Fruit fly (Drosophila melanogaster) S2 (cell line): Measurements from ENCODE around the gene CG12320.

ENCODE experiments used
- CG8478 ChIP-seq: fragments of >200 bp; optimal IDR thresholded peaks from 2 replicates; lab custom pipeline; 2018
- CTCF ChIP-seq, 2 experiments: fragments of >200 bp; optimal IDR thresholded peaks; 2 replicates each; lab custom pipeline; 2018

Gene CG12320

DNA sequence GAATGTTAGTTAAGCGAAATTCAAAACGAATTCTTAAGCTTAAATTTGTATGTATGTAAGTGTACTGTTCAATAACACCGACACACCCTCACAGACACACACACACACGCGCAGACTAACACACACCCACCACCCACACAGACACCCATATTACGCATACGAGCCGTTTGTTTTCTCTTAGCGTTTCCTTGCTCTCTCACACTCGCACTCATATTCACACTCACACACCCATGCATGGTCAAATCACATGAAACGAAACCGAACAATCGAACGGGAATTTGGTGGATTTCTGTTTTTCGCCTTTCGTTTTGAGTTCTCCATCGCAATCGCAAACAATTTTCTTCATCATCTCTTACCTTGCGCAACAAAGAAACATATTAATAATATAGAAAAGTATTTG is 3.3 kb downstream of the CG12320 start:
- TF ChIP-seq CG8478 (lab: Kevin White, UChicago) (no peak), CTCF (optimal IDR thresholded peaks at IDR 0.05; lab: Kevin White, UChicago) (no peak)

DNA sequence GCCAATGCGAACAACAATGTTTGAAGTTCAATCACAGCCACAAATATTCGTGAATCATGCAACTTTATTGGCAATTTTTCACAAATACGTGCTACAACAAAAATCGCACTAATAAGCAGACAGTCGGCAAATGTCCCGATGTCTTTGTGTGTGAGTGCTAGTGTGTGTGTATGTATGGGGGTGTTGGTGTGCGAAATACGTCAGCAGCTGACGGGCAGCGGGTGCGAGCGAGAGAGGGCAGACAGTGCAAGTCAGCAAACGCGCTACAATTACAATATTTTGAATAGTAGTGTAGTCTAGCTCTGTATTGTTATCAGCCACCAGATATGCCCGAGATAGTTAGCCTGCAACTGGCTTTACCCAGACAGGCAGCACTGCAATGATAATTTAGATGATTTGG is 6.5 kb downstream of the CG12320 start:
- no peak for TF ChIP-seq CG8478 (lab: Kevin White, UChicago)
- no peak for TF ChIP-seq CTCF (optimal IDR thresholded peaks at IDR 0.05; lab: Kevin White, UChicago)

DNA sequence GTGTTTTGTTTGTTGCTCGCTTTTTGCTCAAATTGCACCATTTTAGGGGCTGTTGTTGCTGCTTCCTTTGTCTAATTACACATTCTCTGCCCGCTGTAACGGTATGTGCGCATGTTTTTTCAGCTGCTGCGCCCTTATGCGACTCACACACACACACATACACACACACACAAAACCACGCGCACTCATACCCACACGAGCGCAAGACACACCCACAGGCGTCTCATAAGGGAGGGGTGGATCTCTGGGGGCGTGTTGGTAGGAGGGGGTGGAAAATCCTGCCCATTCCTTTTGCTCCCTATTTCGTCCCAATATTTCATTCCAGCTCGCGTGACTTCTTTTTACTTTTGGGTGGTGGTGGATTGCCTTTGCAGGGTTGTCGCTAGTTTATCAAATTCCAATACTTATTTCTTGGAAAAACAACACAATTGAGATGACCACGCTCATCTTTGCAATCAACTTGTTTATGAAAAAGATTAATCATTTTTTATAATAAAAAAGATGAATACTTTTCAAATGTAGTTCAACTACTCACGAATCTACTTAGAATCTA is 7.4 kb downstream of the CG12320 start:
- TF ChIP-seq CG8478 (lab: Kevin White, UChicago) (no peak), CTCF (optimal IDR thresholded peaks at IDR 0.05; lab: Kevin White, UChicago) (no peak)

DNA sequence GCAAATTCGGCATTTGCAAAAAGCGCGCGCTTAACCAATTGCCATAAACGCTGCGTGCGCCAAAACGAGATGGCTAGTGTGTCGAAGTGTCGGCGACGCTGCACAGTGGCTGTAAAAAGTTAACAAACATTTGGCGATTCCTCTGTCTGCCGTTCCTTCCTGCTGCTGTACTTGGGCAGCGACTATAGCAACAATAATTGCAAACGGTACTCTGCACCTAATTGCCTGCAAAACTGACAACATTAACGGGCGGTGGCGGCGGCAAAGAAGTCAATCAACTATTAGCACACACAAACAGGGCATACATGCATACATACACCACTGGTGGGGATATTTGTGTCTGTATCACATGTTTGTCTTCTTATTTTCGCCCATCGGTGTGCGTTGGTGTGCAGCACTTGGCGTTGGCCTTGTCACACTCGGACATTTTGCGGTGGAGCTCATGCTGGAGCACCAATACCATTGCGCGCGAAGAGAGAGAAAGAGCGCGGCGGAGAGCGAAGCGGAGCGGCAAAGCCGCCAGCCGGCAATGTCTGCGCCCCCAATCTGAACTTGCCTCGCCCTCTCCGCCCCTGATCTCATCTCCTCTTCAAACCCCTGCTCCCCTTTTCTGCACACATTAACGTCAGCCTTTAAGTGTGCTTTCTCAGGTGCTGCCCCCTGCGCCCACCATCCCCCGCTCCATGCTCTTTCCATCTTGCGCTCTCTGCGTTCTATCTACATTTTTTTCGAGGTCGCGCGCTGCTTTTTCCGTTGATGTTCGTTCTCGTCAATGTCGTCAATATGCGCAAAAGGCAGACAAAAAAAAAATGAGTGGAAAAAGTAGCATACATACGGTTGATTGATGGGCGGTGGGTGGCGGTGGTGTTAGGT is 8.1 kb downstream of the CG12320 start:
- TF ChIP-seq CG8478 (lab: Kevin White, UChicago) (peak; percentile 33), CTCF (optimal IDR thresholded peaks at IDR 0.05; lab: Kevin White, UChicago) (no peak)

DNA sequence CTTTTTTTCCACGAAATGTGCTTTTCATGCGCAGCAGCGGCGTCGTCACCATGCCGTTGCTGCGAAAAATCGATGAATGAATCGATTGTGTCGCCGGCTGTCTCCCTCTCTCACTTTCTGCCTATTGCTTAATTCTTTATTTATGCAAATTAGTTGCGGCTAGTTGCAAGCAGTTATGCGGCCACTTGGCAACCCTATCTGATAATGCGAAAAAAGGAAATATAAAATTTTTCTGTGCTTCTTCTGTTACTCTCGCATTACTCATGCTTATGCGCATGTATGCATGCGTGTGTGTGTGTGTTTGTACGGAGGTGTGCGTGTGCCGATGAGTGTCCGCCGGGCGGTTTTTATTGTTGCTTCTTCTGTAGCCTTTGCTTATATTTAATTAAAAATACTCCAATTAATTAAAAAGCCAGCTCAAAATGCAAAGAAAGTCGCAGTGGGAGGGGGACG is 8.8 kb downstream of the CG12320 start:
- TF ChIP-seq CTCF (optimal IDR thresholded peaks at IDR 0.05; lab: Kevin White, UChicago) (no peak), CG8478 (lab: Kevin White, UChicago) (no peak)

DNA sequence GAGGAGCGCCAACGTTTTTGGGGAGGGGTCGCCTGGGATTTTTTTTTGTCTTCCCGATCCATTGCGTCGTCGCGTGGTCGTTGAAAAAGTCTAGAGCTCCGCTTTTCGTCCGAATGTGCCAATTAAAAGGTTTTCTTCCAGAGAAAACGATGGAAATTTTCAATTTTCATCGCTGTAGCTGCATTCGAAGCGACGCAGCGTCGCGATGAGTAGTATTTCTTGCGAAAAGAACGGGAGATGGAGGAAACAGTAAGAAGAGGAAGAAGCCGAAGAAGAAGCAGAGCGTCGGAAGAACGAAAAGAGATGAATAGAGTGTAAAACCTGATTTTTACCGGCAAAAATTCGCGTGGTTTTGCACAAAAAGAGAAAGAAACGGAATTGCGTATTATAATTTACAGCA is 9.5 kb downstream of the CG12320 start:
- TF ChIP-seq CTCF (optimal IDR thresholded peaks at IDR 0.05; lab: Kevin White, UChicago) (no peak), CG8478 (lab: Kevin White, UChicago) (no peak)

DNA sequence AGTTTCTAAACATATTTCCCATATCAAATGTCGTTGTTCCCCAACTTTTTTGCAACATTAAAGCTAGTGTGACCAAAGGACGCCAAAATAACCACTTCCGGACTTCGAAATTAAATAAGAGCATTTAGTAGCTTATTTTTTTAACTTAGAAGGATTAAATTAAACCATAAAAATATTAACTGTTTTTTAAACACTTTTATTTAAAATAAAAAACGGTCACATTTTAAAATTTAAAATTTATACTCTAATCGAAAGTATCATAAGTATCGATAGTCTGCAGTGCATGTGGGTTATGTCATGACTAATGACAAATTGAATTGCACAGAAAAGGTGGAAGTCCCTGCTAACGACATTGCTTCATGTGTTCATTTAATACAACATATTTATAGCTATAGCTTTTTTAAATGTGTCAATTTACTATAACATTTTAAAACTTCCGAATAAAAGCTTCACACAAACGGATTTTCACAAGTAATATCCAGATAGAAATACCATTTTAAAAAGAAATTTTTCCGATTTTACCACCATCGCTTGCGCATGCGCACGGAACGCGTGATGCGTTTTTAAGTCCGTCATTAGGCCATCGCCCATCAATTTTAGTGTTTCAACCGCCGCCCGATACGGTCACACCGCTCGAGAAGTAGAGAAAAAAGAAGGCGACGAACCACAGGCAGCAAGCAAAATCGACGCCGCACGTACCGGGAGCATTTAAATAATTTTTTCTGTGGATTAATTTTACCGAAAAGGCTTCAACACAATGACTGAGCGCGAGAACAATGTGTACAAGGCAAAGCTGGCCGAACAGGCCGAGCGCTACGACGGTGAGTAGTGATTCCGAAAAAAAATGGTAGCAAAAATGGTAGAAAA is 10.2 kb downstream of the CG12320 start, which contains the start of the genes CG7156 and 14-3-3epsilon:
Gene CG7156, minus strand, starts transcription at position 71 of the 867 bp plus-strand sequence.
Gene 14-3-3epsilon, plus strand, starts transcription at position 443 of the 867 bp plus-strand sequence.
- TF ChIP-seq CG8478 (lab: Kevin White, UChicago) (no peak), CTCF (optimal IDR thresholded peaks at IDR 0.05; lab: Kevin White, UChicago) (peak in 1 of 2 experiments; percentile 8)

DNA sequence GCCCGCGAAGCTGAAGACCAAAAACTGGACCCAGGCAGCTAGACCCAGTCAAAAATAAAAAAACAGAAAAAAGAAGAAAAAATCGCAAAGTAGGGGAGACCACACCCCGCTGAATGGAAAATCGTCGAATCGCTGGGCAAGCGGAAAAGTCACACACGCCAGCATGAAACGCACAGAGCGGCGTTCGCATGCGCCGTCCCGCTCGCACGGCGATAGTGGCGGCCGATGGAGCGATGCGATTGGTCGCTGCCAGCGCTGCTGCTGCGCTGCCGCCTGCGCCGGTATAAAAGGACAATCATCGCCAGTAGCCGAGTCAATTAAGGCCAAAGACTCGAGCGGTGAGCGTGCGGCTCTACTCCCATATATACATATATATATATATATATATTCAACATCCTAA is 16.7 kb downstream of the CG12320 start, which contains the start of gene repo:
Gene repo, plus strand, starts transcription at position 314 of the 400 bp plus-strand sequence.
- TF ChIP-seq CG8478 (lab: Kevin White, UChicago) (no peak), CTCF (optimal IDR thresholded peaks at IDR 0.05; lab: Kevin White, UChicago) (no peak)

DNA sequence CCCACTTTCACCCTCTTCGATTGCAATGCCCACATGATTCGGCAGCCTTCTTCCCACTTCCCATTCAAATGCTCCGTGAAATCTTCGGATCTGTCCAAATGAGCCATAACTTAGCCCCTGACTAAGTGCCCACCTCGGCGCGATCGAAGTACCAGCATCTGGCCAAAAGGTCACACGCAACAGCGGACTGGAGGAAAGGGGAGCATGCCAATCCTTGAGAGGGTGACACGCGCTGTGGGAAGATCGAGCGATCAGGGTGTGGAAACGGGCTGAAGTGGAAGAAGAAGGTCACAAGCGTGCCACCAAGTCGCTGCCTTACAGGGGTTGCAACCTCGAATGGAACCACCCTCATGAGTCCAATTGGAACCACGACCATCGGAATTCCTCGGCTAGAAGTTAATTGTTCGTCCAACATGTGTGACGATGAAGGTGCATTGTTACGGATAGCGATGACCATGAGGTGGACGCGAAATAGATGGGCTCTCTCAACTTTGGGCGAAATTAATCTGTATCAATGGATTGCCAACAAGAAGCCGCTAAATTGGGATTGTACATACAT is 17.8 kb downstream of the CG12320 start:
- TF ChIP-seq CTCF (optimal IDR thresholded peaks at IDR 0.05; lab: Kevin White, UChicago) = no peak
- no peak for TF ChIP-seq CG8478 (lab: Kevin White, UChicago)

DNA sequence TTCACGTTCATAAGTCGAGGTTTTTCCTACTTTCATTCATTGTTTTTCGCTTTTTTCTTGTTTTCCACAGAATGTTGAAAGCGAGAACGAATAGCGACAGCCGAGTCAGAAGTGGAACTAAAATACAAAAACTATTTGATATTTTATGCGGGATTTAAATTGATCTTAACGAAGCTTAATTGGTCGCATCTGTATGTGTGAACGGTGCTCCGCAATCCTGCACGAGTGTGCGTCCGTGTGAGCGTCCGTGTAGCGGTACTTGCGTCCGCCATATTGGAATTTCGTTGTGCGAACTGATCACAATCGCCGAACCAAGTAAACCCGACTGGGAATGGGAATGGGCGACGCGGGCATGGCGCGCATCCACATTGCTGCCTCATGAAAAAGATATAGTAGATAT is 20.3 kb downstream of the CG12320 start:
- TF ChIP-seq CG8478 (lab: Kevin White, UChicago) (no peak), CTCF (optimal IDR thresholded peaks at IDR 0.05; lab: Kevin White, UChicago) (no peak)

DNA sequence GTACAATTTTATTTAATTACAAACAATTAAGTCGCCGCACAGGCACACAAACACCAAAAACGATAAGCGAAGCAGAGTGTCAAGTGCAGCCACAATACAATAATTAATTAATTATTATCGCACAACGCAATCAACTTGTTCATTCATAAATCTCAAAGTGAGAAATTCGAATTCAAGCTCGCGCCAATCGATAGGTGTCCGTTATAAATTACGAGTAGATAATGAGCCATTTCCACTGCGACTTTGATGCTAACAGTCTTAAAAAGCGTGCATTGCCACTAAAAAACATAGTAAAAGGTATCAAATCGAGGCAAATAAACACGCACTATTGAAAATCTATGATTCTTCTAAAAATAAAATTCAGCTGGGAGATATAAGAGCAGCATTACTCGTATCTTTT is 22.3 kb downstream of the CG12320 start:
- TF ChIP-seq CG8478 (lab: Kevin White, UChicago) (no peak), CTCF (optimal IDR thresholded peaks at IDR 0.05; lab: Kevin White, UChicago) (no peak)

DNA sequence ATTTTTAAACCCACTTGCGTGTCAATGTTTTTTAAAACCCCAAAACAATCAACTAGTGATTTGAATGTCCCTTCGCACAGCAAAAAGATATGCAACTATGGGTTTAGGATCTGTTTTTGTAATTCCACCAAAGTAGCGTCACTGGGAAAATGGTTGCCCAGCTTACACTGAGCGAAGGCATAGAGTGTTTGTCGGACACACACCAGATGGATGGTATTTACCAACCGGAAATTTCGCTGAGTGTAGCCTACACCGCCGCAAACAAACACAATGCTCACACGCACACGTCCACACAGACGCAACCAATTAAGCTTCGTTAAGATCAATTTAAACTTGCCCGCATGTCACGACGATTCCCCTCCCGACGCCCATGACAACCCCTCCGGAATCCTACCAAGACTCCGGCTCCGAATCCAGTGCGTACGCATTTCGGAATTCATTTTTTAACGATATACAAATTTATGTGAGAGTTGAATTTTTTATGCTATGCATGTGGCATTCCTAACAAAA is 23.8 kb downstream of the CG12320 start:
- no peak for TF ChIP-seq CG8478 (lab: Kevin White, UChicago)
- TF ChIP-seq CTCF (optimal IDR thresholded peaks at IDR 0.05; lab: Kevin White, UChicago) = no peak

DNA sequence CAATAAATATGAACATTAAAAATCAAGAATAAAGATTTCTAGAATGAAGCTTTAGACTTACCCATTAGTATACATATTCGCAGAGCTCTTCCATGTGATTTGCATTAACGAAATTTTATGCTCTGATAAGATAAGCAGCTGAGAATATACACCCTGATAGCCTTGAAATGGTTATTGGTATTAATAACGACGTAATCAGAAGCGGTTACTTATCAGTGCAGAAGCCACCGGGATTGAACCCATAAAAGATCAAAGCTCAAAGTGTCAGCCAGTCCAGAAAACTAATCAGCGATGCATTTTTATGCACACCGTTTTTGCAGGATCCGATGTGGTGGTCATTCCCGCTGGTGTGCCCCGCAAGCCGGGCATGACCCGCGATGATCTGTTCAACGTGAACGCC is 25.1 kb downstream of the CG12320 start:
- TF ChIP-seq CTCF (optimal IDR thresholded peaks at IDR 0.05; lab: Kevin White, UChicago) = no peak
- no peak for TF ChIP-seq CG8478 (lab: Kevin White, UChicago)

DNA sequence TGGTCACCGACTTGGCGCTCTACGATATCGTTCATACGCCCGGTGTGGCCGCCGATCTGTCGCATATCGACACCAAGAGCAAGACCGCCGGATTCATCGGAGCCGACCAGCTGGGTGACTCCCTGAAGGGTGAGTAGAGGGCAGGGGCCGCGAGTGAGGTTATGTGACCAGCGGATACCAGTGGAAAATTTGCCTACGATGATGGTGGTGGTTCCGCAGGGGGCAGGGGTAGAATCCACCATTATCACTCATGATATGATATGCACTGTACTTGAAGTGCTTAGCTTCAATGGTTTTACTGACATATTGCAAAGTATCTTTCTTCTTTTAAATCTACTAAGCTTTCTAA is 25.8 kb downstream of the CG12320 start:
- TF ChIP-seq CTCF (optimal IDR thresholded peaks at IDR 0.05; lab: Kevin White, UChicago) = no peak
